Worm (Caenorhabditis elegans): ENCODE measurements around the gene sri-10.
"Not testable (repeated sequence)": the region's sequence is repeated elsewhere in the genome, so short reads cannot be mapped to it uniquely, and the experiment has no call there.

Gene sri-10

ce11 chrV:18790658-18791057, 15.7 kb downstream of the sri-10 start, which contains the start of gene nhr-231:
Gene nhr-231, plus strand, starts transcription at chrV:18790958.
- no peak for TF ChIP-seq unc-62 (GFP tag; optimal IDR thresholded peaks at IDR 0.05)

ce11 chrV:18787417-18787918, 18.8 kb downstream of the sri-10 start, which contains the start of gene Y17D7B.2:
Gene Y17D7B.2, plus strand, starts transcription at chrV:18787739.
- no peak for TF ChIP-seq unc-62 (GFP tag; optimal IDR thresholded peaks at IDR 0.05)

- no peak for TF ChIP-seq unc-62 (GFP tag; optimal IDR thresholded peaks at IDR 0.05)
Observed at ce11 chrV:18786694-18787093, 19.6 kb downstream of the sri-10 start, which contains the start of gene Y17D7B.3. Gene Y17D7B.3, minus strand, starts transcription at chrV:18786794.

- TF ChIP-seq unc-62 (GFP tag; optimal IDR thresholded peaks at IDR 0.05) = no peak
Observed at ce11 chrV:18783474-18783873, 22.8 kb downstream of the sri-10 start, which contains the start of gene Y17D7B.10. Gene Y17D7B.10, plus strand, starts transcription at chrV:18783716.

- TF ChIP-seq unc-62 (GFP tag; optimal IDR thresholded peaks at IDR 0.05) = no peak
Observed at ce11 chrV:18782747-18783146, 23.6 kb downstream of the sri-10 start.

- TF ChIP-seq unc-62 (GFP tag; optimal IDR thresholded peaks at IDR 0.05) = no peak
Observed at ce11 chrV:18780605-18781004, 25.7 kb downstream of the sri-10 start.

- no peak for TF ChIP-seq unc-62 (GFP tag; optimal IDR thresholded peaks at IDR 0.05)
Observed at ce11 chrV:18776245-18776737, 30.0 kb downstream of the sri-10 start, which contains the start of gene Y17D7B.4. Gene Y17D7B.4, minus strand, starts transcription at chrV:18776687.

ce11 chrV:18772761-18773160, 33.5 kb downstream of the sri-10 start, which contains the start of gene clec-257:
Gene clec-257, plus strand, starts transcription at chrV:18773061.
- no peak for TF ChIP-seq unc-62 (GFP tag; optimal IDR thresholded peaks at IDR 0.05)

- TF ChIP-seq unc-62 (GFP tag; optimal IDR thresholded peaks at IDR 0.05) = no peak
Observed at ce11 chrV:18771804-18772386, 34.4 kb downstream of the sri-10 start.

- no peak for TF ChIP-seq unc-62 (GFP tag; optimal IDR thresholded peaks at IDR 0.05)
Observed at ce11 chrV:18771390-18771789, 34.9 kb downstream of the sri-10 start, which contains the start of gene clec-256. Gene clec-256, plus strand, starts transcription at chrV:18771690.

- TF ChIP-seq unc-62 (GFP tag; optimal IDR thresholded peaks at IDR 0.05) = no peak
Observed at ce11 chrV:18770623-18771022, 35.7 kb downstream of the sri-10 start, which contains the start of gene clec-255. Gene clec-255, minus strand, starts transcription at chrV:18770723.

ce11 chrV:18769902-18770301, 36.4 kb downstream of the sri-10 start:
- TF ChIP-seq unc-62 (GFP tag; optimal IDR thresholded peaks at IDR 0.05) = no peak

ce11 chrV:18762044-18762443, 44.3 kb downstream of the sri-10 start, which contains the start of gene F11D11.22:
Gene F11D11.22, plus strand, starts transcription at chrV:18762344.
- not testable (repeated sequence) for TF ChIP-seq unc-62 (GFP tag; optimal IDR thresholded peaks at IDR 0.05)

- TF ChIP-seq unc-62 (GFP tag; optimal IDR thresholded peaks at IDR 0.05) = no peak
Observed at ce11 chrV:18761078-18761477, 45.2 kb downstream of the sri-10 start, which contains the start of gene F11D11.4. Gene F11D11.4, plus strand, starts transcription at chrV:18761378.

ce11 chrV:18760174-18760573, 46.1 kb downstream of the sri-10 start, which contains the start of gene F11D11.3:
Gene F11D11.3, minus strand, starts transcription at chrV:18760274.
- no peak for TF ChIP-seq unc-62 (GFP tag; optimal IDR thresholded peaks at IDR 0.05)

ce11 chrV:18754328-18754727, 52.0 kb downstream of the sri-10 start, which contains the start of gene clec-254:
Gene clec-254, minus strand, starts transcription at chrV:18754428.
- not testable (repeated sequence) for TF ChIP-seq unc-62 (GFP tag; optimal IDR thresholded peaks at IDR 0.05)

- TF ChIP-seq unc-62 (GFP tag; optimal IDR thresholded peaks at IDR 0.05) = no peak
Observed at ce11 chrV:18753036-18753435, 53.3 kb downstream of the sri-10 start, which contains the start of gene F11D11.6. Gene F11D11.6, minus strand, starts transcription at chrV:18753136.

Data from whole organism, dauer.